Worm (Caenorhabditis elegans) whole organism, dauer: ENCODE measurements around the gene Y38F1A.2.

Experiments used
- unc-62 ChIP-seq: sonication (generic microtip); optimal IDR thresholded peaks from 2 replicates; lab custom pipeline; 2017; ENCODE audit warnings: missing biosample characterization, missing genetic modification reagents, missing genetic modification characterization

Y38F1A.2 gene

DNA sequence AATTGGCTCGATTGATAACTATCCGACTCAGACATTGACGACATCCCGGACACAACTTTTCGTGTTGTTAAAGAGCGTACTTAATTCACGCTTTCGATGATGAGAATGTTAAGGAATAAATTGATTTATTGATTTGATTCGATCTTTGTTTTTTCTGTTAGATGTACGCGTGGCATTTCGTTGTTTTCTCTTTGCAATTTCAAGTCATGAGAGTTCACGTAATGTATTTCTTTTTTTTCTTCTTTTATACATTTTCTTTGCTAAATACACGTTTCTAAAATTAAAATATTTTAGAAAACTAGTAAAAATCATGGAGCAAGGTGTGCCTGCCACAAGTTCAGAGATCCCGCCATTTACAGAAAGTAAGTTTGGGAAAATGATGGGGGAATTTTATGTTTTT is at the start of gene Y38F1A.2, which contains the start of gene Y38F1A.1:
Gene Y38F1A.2 (plus strand): TSS at position 289 of the 400 bp plus-strand sequence.
Gene Y38F1A.1 (minus strand): TSS at position 101 of the 400 bp plus-strand sequence.
- no peak for TF ChIP-seq unc-62 (GFP tag; lab: Kevin White, UChicago)

- TF ChIP-seq unc-62 (GFP tag; lab: Kevin White, UChicago): no peak
Measured at ce11 chrII:12907070-12907469, 47.7 kb upstream of the Y38F1A.2 start, which contains the start of gene nspb-11. Gene nspb-11 (plus strand): TSS chrII:12907370.

DNA sequence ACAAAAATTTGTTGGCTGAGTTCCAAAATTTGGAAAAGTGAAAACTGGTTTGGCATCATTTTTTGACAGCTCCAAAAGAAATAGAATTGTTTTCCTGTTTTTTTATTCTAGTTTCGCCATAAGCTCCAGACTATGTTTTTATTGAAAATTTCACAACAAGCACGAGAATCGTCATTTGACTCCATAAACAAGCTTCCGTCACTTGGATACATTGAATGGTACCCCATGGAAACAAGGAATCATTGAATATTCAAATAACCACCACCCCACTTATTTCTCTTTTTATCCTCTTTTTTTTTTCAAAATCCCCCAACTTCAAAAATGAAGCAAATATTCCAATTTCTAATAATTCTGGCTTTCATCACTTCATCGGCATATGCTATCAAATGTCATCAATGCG is 46.0 kb upstream of the Y38F1A.2 start, which contains the start of gene ddn-2:
Gene ddn-2 (plus strand): TSS at position 301 of the 400 bp plus-strand sequence.
- TF ChIP-seq unc-62 (GFP tag; lab: Kevin White, UChicago): no peak

DNA sequence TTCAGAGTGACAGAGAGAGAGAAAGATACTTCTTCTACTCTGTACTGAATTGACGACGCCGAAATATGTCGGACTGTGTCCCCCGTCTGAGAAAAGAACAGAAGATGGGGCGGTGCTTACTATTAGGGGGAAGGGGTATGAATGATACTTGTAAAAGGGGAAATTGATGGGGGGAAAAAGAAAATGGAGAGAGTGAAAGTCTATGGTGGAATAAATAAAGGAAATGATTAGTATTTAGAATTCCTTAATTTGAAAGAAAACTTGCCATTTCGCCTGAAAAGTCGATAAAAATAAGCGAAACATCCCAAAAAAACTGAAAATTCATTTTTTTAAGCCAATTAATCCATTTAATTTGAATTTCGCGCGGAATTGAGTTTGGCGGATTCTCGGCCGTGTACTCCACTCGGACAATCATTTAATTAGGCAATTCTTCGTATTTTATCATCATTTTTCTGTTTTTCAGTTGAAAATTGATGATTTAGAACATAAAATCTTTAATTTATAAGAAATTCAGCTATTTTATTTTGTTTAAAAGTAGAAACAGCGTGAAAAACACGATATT is 40.2 kb upstream of the Y38F1A.2 start, which contains the start of gene F35C5.12:
Gene F35C5.12 (minus strand): TSS at position 51 of the 562 bp plus-strand sequence.
- TF ChIP-seq unc-62 (GFP tag; lab: Kevin White, UChicago): no peak

DNA sequence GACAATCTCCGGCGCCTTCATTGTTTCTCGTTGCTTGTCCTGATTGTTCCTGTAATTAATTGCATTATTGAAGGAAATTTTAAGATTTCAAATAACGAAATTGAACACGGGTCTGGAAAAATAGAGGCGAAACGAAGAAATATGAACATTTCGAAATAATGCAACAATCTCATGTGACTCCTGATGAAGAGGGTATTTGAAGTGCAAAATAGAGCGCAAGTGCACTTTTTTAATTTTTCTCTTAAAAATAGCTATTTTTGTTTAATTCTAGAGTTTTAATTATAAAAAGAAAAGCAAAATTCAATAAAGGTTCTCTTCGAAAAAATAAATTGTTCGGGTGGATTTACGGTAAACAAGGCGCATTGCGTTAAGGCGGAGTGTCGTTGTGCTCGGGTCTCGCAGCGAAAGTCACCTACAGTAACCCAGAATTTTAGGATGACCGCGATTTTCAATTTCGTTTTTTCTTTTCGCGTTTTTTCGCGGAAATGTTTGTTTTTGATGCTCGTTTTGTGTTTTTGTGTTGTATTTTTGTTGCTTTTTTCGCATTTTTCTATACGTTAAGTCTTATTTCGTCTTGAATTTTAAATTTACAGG is 35.7 kb upstream of the Y38F1A.2 start, which contains the start of the genes F58G1.2 and wago-4:
Gene F58G1.2 (minus strand): TSS at position 51 of the 594 bp plus-strand sequence.
Gene wago-4 (plus strand): TSS at position 592 of the 594 bp plus-strand sequence.
- TF ChIP-seq unc-62 (GFP tag; lab: Kevin White, UChicago): no peak

ce11 chrII:12921478-12921877 is 33.3 kb upstream of the Y38F1A.2 start:
- TF ChIP-seq unc-62 (GFP tag; lab: Kevin White, UChicago): no peak

DNA sequence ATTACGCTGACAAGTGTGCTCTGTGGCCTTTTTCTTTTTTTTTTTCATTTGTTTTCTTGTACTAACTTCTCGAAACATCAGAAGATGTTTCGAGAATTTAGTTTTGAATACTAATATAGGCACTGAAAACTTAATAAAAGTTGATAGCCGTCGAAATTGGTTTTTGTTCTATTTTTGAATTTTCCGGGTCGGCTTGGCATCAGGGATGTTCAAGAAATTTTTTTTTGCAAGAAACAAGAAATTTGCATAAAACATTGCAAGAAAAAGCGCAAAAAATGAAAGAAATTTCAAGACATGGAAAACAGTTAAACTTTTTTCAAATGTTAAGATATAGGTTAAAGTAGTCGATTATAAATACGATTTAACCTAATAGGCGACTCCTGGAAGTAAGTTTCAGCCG is 31.5 kb upstream of the Y38F1A.2 start:
- no peak for TF ChIP-seq unc-62 (GFP tag; lab: Kevin White, UChicago)

DNA sequence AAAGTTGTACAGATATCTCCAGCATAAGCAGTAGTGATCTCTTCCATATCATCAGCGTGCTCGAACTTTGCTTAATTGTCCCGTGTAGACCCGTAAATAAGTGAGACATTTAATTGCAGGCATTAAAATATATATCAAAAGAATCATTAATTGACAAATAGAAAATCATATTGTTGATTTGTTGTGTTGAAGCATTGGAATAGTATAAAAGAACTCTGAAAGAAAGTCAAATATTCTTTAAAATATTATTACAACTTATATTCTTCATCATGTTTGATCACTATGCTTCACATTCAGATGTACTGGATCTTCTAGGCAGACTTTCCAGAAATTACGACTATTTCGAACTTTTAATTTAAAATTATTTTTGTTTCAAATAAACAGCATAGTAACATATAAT is 29.2 kb upstream of the Y38F1A.2 start, which contains the start of gene F58G1.8:
Gene F58G1.8 (minus strand): TSS at position 101 of the 400 bp plus-strand sequence.
- no peak for TF ChIP-seq unc-62 (GFP tag; lab: Kevin White, UChicago)

DNA sequence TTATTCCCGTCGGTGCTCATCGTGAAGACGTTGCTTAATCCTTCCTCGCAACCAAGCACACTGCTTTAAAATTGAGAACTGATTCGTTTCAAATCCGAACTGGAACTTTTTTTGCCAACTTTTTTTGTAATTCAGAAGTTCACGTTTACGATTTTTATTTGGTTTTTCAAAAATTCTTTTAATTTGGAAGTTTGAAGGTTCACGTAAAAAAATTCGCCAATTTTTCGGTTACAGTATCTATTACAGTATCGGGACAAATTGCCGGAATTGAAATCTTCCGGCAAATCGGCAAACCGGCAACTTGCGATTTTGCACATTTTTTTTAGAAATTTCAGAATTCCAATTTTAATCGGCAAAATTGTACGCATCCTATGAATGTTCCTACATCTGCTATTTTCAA is 26.5 kb upstream of the Y38F1A.2 start, which contains the start of gene F58G1.3:
Gene F58G1.3 (minus strand): TSS at position 101 of the 400 bp plus-strand sequence.
- TF ChIP-seq unc-62 (GFP tag; lab: Kevin White, UChicago): no peak

- no peak for TF ChIP-seq unc-62 (GFP tag; lab: Kevin White, UChicago)
Measured at ce11 chrII:12930138-12930537, 24.6 kb upstream of the Y38F1A.2 start.

ce11 chrII:12931456-12931923 is 23.3 kb upstream of the Y38F1A.2 start, which contains the start of gene dct-18:
Gene dct-18 (plus strand): TSS chrII:12931873.
- TF ChIP-seq unc-62 (GFP tag; lab: Kevin White, UChicago): no peak

- no peak for TF ChIP-seq unc-62 (GFP tag; lab: Kevin White, UChicago)
Measured at ce11 chrII:12935259-12935658, 19.5 kb upstream of the Y38F1A.2 start, which contains the start of gene lips-9. Gene lips-9 (minus strand): TSS chrII:12935359.

DNA sequence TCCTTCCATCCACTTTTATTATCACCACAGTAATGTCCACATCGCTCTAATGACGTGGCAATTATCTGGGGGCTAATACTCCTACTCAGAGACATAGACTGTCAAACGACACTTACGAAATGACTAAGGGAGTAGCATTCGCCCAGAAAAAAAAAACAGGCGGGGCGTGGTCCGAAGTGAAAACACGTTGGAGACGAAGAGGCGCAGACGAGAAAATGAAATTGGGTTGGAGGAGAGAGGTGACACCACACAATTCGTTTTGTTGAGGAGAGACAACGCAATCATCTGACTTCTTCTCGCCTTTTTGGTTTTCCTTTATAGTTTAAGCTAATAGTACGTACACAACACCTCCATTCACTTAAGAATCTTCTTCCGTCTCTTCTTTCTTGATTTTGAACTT is 15.6 kb upstream of the Y38F1A.2 start:
- no peak for TF ChIP-seq unc-62 (GFP tag; lab: Kevin White, UChicago)

ce11 chrII:12939801-12940200 is 15.0 kb upstream of the Y38F1A.2 start, which contains the start of gene arrd-10:
Gene arrd-10 (plus strand): TSS chrII:12940101.
- no peak for TF ChIP-seq unc-62 (GFP tag; lab: Kevin White, UChicago)

- no peak for TF ChIP-seq unc-62 (GFP tag; lab: Kevin White, UChicago)
Measured at ce11 chrII:12942496-12942895, 12.3 kb upstream of the Y38F1A.2 start.

ce11 chrII:12944587-12945126 is 10.1 kb upstream of the Y38F1A.2 start:
- no peak for TF ChIP-seq unc-62 (GFP tag; lab: Kevin White, UChicago)
